Fruit fly (Drosophila melanogaster) whole organism, pupa: Measurements from ENCODE around the gene Hsc20.

Source experiments
- CG10348 ChIP-seq: fragments of 200-800 bp; sonication (Bioruptor generic); IDR thresholded peaks from 2 replicates; pipeline ENCODE4 v1.3.6; 2022; ENCODE audit warnings: missing biosample characterization, missing genetic modification characterization
- CG12605 ChIP-seq: fragments of 200-800 bp; sonication (Bioruptor generic); IDR thresholded peaks from 2 replicates; pipeline ENCODE4 v1.3.6; 2022; ENCODE audit warnings: missing biosample characterization, missing genetic modification characterization
- CG13204 ChIP-seq: fragments of 200-800 bp; sonication (Bioruptor generic); optimal IDR thresholded peaks from 2 replicates; lab custom pipeline; 2018; ENCODE audit warnings: missing biosample characterization, mild to moderate bottlenecking, missing genetic modification characterization, moderate library complexity
- CG14655 ChIP-seq: fragments of 200-800 bp; sonication (Bioruptor generic); optimal IDR thresholded peaks from 3 replicates; lab custom pipeline; 2017; ENCODE audit warnings: mild to moderate bottlenecking, missing biosample characterization, missing genetic modification reagents, missing genetic modification characterization
- CG15710 ChIP-seq: fragments of 200-800 bp; sonication (Bioruptor generic); optimal IDR thresholded peaks from 2 replicates; lab custom pipeline; 2018; ENCODE audit warnings: missing biosample characterization, mild to moderate bottlenecking, missing genetic modification characterization, moderate library complexity
- CG17806 ChIP-seq: fragments of 200-800 bp; sonication (Bioruptor generic); optimal IDR thresholded peaks from 2 replicates; lab custom pipeline; 2018; ENCODE audit warnings: missing biosample characterization, mild to moderate bottlenecking, missing genetic modification characterization, moderate library complexity
- CG32121 ChIP-seq: fragments of 200-800 bp; sonication (Bioruptor generic); IDR thresholded peaks from 2 replicates; pipeline ENCODE4 v1.3.6; 2022; ENCODE audit warnings: missing biosample characterization, missing genetic modification characterization
- CG34367 ChIP-seq: fragments of 200-800 bp; sonication (Bioruptor generic); optimal IDR thresholded peaks from 2 replicates; lab custom pipeline; 2018; ENCODE audit warnings: missing biosample characterization, mild to moderate bottlenecking, missing genetic modification characterization
- CG4496 ChIP-seq: fragments of 200-800 bp; sonication (Bioruptor generic); IDR thresholded peaks from 3 replicates; pipeline ENCODE4 v1.3.6; 2022; ENCODE audit warnings: missing biosample characterization, missing genetic modification characterization
- CG8159 ChIP-seq: fragments of 200-800 bp; sonication (Bioruptor generic); optimal IDR thresholded peaks from 3 replicates; lab custom pipeline; 2018; ENCODE audit warnings: missing biosample characterization, mild to moderate bottlenecking, missing genetic modification characterization, moderate library complexity
- CG8301 ChIP-seq: fragments of 200-800 bp; sonication (Bioruptor generic); optimal IDR thresholded peaks from 2 replicates; lab custom pipeline; 2018; ENCODE audit warnings: missing biosample characterization, mild to moderate bottlenecking, missing genetic modification characterization
- CG9948 ChIP-seq: fragments of 200-800 bp; sonication (Bioruptor generic); optimal IDR thresholded peaks from 2 replicates; lab custom pipeline; 2018; ENCODE audit warnings: missing biosample characterization, mild to moderate bottlenecking, missing genetic modification characterization, moderate library complexity
- D1 ChIP-seq: fragments of 200-800 bp; sonication (Bioruptor generic); optimal IDR thresholded peaks from 2 replicates; lab custom pipeline; 2018; ENCODE audit warnings: missing biosample characterization, mild to moderate bottlenecking, missing genetic modification characterization, moderate library complexity
- EcR ChIP-seq: fragments of 200-800 bp; sonication (Bioruptor generic); optimal IDR thresholded peaks from 3 replicates; lab custom pipeline; 2019; ENCODE audit warnings: missing biosample characterization, missing genetic modification characterization, mild to moderate bottlenecking, moderate library complexity, missing genetic modification reagents
- Ets98B ChIP-seq: fragments of 200-800 bp; sonication (Bioruptor generic); IDR thresholded peaks from 2 replicates; pipeline ENCODE4 v1.3.6; 2022; ENCODE audit warnings: missing biosample characterization, missing genetic modification characterization
- Pif1A ChIP-seq: fragments of 200-800 bp; sonication (Bioruptor generic); optimal IDR thresholded peaks from 3 replicates; lab custom pipeline; 2016; ENCODE audit warnings: missing biosample characterization, missing genetic modification characterization
- Pif1B ChIP-seq: fragments of 200-800 bp; sonication (Bioruptor generic); optimal IDR thresholded peaks from 3 replicates; lab custom pipeline; 2016; ENCODE audit warnings: missing biosample characterization, missing genetic modification characterization
- Snoo ChIP-seq: fragments of 200-800 bp; sonication (Bioruptor generic); optimal IDR thresholded peaks from 3 replicates; lab custom pipeline; 2017; ENCODE audit warnings: missing biosample characterization, mild to moderate bottlenecking, missing genetic modification characterization, inconsistent platforms
- fd96Ca ChIP-seq: fragments of 200-800 bp; sonication (Bioruptor generic); IDR thresholded peaks from 3 replicates; pipeline ENCODE4 v1.3.6; 2022; ENCODE audit warnings: missing biosample characterization, missing genetic modification characterization
- gl ChIP-seq: fragments of 200-800 bp; sonication (Bioruptor generic); optimal IDR thresholded peaks from 2 replicates; lab custom pipeline; 2018; ENCODE audit warnings: missing biosample characterization, mild to moderate bottlenecking, missing genetic modification characterization
- rn ChIP-seq: fragments of 200-800 bp; sonication (Bioruptor generic); IDR thresholded peaks from 2 replicates; pipeline ENCODE4 v1.3.6; 2022; ENCODE audit warnings: missing biosample characterization, missing genetic modification characterization

Hsc20 gene

dm6 chr3L:16192561-16193355 is 40.2 kb upstream of the Hsc20 start:
- TF ChIP-seq EcR (GFP tag; lab: Kevin White, UChicago), result no peak
- TF ChIP-seq Ets98B, result no peak
- TF ChIP-seq CG17806 (tag; lab: Kevin White, UChicago), result no peak
- no peak for TF ChIP-seq CG4496 (GFP tag; lab: Robert Waterston, UW)
- peak; percentile 20 for TF ChIP-seq CG13204
- no peak for TF ChIP-seq D1 (tag; lab: Kevin White, UChicago)

- TF ChIP-seq CG4496 (GFP tag; lab: Robert Waterston, UW) (peak; percentile 80), fd96Ca (GFP tag; lab: Robert Waterston, UW) (peak; percentile 70; the same call in 2 of the 3 replicates), CG13204 (peak; percentile 91), CG9948 (tag; lab: Kevin White, UChicago) (peak; percentile 46), Pif1A (GFP tag; lab: Kevin White, UChicago) (peak; percentile 77), EcR (GFP tag; lab: Kevin White, UChicago) (peak; percentile 86), CG17806 (tag; lab: Kevin White, UChicago) (peak; percentile 52), CG12605 (GFP tag; lab: Robert Waterston, UW) (peak; percentile 78), rn (no peak), CG10348 (GFP tag; lab: Robert Waterston, UW) (no peak), CG8159 (peak; percentile 63), CG14655 (GFP tag; lab: Kevin White, UChicago) (peak; percentile 68), Snoo (tag; lab: Kevin White, UChicago) (peak; percentile 82), Pif1B (peak; percentile 80), CG34367 (peak; percentile 65), CG15710 (tag; lab: Kevin White, UChicago) (peak; percentile 61), Ets98B (peak; percentile 42; the same call in 1 of the 2 replicates), CG32121 (GFP tag; lab: Robert Waterston, UW) (peak; percentile 65; the same call in 1 of the 2 replicates), D1 (tag; lab: Kevin White, UChicago) (peak; percentile 35), gl (tag; lab: Kevin White, UChicago) (peak; percentile 87), CG8301 (tag; lab: Kevin White, UChicago) (peak; percentile 54)
Observed at dm6 chr3L:16193851-16194709, 38.8 kb upstream of the Hsc20 start.

DNA sequence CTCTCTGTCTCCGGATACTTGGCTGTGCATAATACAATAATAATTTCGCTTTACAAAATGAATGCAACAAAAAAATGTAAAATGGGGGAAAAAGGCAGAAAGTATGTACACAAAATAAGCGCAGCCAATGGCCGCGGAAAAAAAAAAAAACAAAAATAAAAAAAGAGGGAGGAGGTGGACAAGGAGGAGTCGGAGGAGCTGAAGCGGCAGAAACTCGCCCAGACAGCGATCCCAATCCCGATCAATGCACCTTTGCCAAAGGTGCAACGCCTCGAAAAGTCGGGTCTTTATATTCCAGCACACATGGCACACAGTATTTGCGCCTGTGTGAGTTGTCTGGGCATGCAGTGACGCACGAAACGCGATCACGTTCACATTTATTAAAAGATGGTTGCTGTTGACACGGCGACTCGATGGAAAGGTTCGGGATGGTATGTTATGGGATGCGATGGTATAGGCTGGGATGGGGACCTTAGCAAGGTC is 37.4 kb upstream of the Hsc20 start:
- TF ChIP-seq CG9948 (tag; lab: Kevin White, UChicago) (no peak), Snoo (tag; lab: Kevin White, UChicago) (peak; percentile 96), CG8301 (tag; lab: Kevin White, UChicago) (no peak), CG10348 (GFP tag; lab: Robert Waterston, UW) (no peak), CG13204 (peak; percentile 60), D1 (tag; lab: Kevin White, UChicago) (no peak), CG32121 (GFP tag; lab: Robert Waterston, UW) (no peak), Ets98B (peak; percentile 15; the same call in 1 of the 2 replicates), Pif1B (peak; percentile 47), fd96Ca (GFP tag; lab: Robert Waterston, UW) (peak; percentile 30; the same call in 1 of the 3 replicates), rn (no peak), CG14655 (GFP tag; lab: Kevin White, UChicago) (no peak), CG4496 (GFP tag; lab: Robert Waterston, UW) (peak; percentile 69; the same call in 2 of the 3 replicates), CG34367 (no peak), gl (tag; lab: Kevin White, UChicago) (peak; percentile 13), CG8159 (peak; percentile 27), CG15710 (tag; lab: Kevin White, UChicago) (no peak), CG17806 (tag; lab: Kevin White, UChicago) (no peak), CG12605 (GFP tag; lab: Robert Waterston, UW) (no peak), Pif1A (GFP tag; lab: Kevin White, UChicago) (peak; percentile 68), EcR (GFP tag; lab: Kevin White, UChicago) (peak; percentile 99)

dm6 chr3L:16196588-16197183 is 36.2 kb upstream of the Hsc20 start:
- no peak for TF ChIP-seq Ets98B
- TF ChIP-seq Snoo (tag; lab: Kevin White, UChicago), result peak; percentile 42
- no peak for TF ChIP-seq CG12605 (GFP tag; lab: Robert Waterston, UW)
- TF ChIP-seq EcR (GFP tag; lab: Kevin White, UChicago), result peak; percentile 94
- no peak for TF ChIP-seq CG8159
- TF ChIP-seq CG4496 (GFP tag; lab: Robert Waterston, UW), result 0 out of 3 replicates have a peak, but pooled peaks have one; percentile 11
- peak; percentile 50 for TF ChIP-seq CG13204
- no peak for TF ChIP-seq CG15710 (tag; lab: Kevin White, UChicago)
